Worm (Caenorhabditis elegans) whole organism, L3 larva: Measurements from ENCODE around the gene F37H8.5.

Source experiments
- ZK546.5 ChIP-seq: sonication (generic microtip); optimal IDR thresholded peaks from 2 replicates; lab custom pipeline; 2017; ENCODE audit warnings: missing biosample characterization, missing genetic modification characterization
- ceh-16 ChIP-seq: sonication (generic microtip); optimal IDR thresholded peaks from 2 replicates; lab custom pipeline; 2017; ENCODE audit warnings: missing biosample characterization, missing genetic modification characterization
- ceh-9 ChIP-seq: sonication (generic microtip); optimal IDR thresholded peaks from 2 replicates; lab custom pipeline; 2018; ENCODE audit warnings: missing biosample characterization, missing genetic modification characterization
- elt-2 ChIP-seq: sonication (generic microtip); optimal IDR thresholded peaks from 2 replicates; lab custom pipeline; 2016; ENCODE audit warnings: missing genetic modification reagents, mild to moderate bottlenecking, missing genetic modification characterization, missing compliant biosample characterization
- mdl-1 ChIP-seq: fragments of 150-350 bp; optimal IDR thresholded peaks from 2 replicates; lab custom pipeline; 2014; ENCODE audit warnings: missing biosample characterization, missing genetic modification characterization
- mml-1 ChIP-seq: fragments of 150-350 bp; sonication (generic microtip); optimal IDR thresholded peaks from 3 replicates; lab custom pipeline; 2014; ENCODE audit warnings: missing biosample characterization, missing genetic modification characterization
- nhr-11 ChIP-seq: fragments of 150-350 bp; optimal IDR thresholded peaks from 2 replicates; lab custom pipeline; 2014; ENCODE audit warnings: missing biosample characterization, missing genetic modification characterization

ce11 chrII:11236274-11236673 lies 48.3 kb downstream of the F37H8.5 start, which contains the start of gene cchl-1:
- no peak for TF ChIP-seq ceh-9 (tag; lab: Kevin White, UChicago)
- no peak for TF ChIP-seq mdl-1 (tag; lab: Kevin White, UChicago)
- TF ChIP-seq ZK546.5 (tag; lab: Kevin White, UChicago), result no peak
- TF ChIP-seq mml-1, result no peak
- TF ChIP-seq elt-2 (tag; lab: Kevin White, UChicago), result peak; percentile 32
- TF ChIP-seq nhr-11 (tag; lab: Kevin White, UChicago), result no peak
- TF ChIP-seq ceh-16 (tag; lab: Kevin White, UChicago), result no peak
